Fruit fly (Drosophila melanogaster) whole organism, embryonic: ENCODE measurements around the gene CG3224.

Source experiments
- Atf6 ChIP-seq: fragments of 200-800 bp; sonication (Bioruptor generic); IDR thresholded peaks from 2 replicates; pipeline ENCODE4 v1.3.6; 2022; ENCODE audit warnings: missing biosample characterization, missing genetic modification characterization
- CG11560 ChIP-seq: fragments of 200-800 bp; sonication (Bioruptor generic); IDR thresholded peaks from 3 replicates; pipeline ENCODE4 v1.3.6; 2022; ENCODE audit warnings: missing biosample characterization, missing genetic modification characterization
- CG11696 ChIP-seq: fragments of 200-800 bp; sonication (Bioruptor generic); IDR thresholded peaks from 2 replicates; pipeline ENCODE4 v1.3.6; 2022; ENCODE audit warnings: missing biosample characterization, missing genetic modification characterization
- CG11723 ChIP-seq: fragments of 200-800 bp; sonication (Bioruptor generic); optimal IDR thresholded peaks from 2 replicates; lab custom pipeline; 2017; ENCODE audit warnings: missing biosample characterization, mild to moderate bottlenecking, missing genetic modification characterization
- CG12071 ChIP-seq: fragments of 200-800 bp; sonication (Bioruptor generic); optimal IDR thresholded peaks from 3 replicates; lab custom pipeline; 2018; ENCODE audit warnings: missing biosample characterization, mild to moderate bottlenecking, missing genetic modification characterization
- CG12236 ChIP-seq: fragments of 200-800 bp; sonication (Bioruptor generic); optimal IDR thresholded peaks from 2 replicates; lab custom pipeline; 2016; ENCODE audit warnings: missing biosample characterization, missing genetic modification characterization
- CG12942 ChIP-seq: fragments of 200-800 bp; sonication (Bioruptor generic); optimal IDR thresholded peaks from 3 replicates; lab custom pipeline; 2016; ENCODE audit warnings: missing biosample characterization, missing genetic modification characterization
- CG14014 ChIP-seq: fragments of 200-800 bp; sonication (Bioruptor generic); IDR thresholded peaks from 2 replicates; pipeline ENCODE4 v1.3.6; 2022; ENCODE audit warnings: missing biosample characterization, missing genetic modification characterization
- CG14667 ChIP-seq: fragments of 200-800 bp; sonication (Bioruptor generic); IDR thresholded peaks from 2 replicates; pipeline ENCODE4 v1.3.6; 2022; ENCODE audit warnings: missing biosample characterization, missing genetic modification characterization
- CG1602 ChIP-seq: fragments of 200-800 bp; sonication (Bioruptor generic); optimal IDR thresholded peaks from 3 replicates; lab custom pipeline; 2016; ENCODE audit warnings: missing biosample characterization, missing genetic modification characterization
- CG1832 ChIP-seq: fragments of 200-800 bp; sonication (Bioruptor generic); optimal IDR thresholded peaks from 2 replicates; lab custom pipeline; 2017; ENCODE audit warnings: missing biosample characterization, mild to moderate bottlenecking, missing genetic modification characterization, inconsistent platforms
- CG30020 ChIP-seq: fragments of 200-800 bp; optimal IDR thresholded peaks from 2 replicates; lab custom pipeline; 2019; ENCODE audit warnings: missing biosample characterization, mild to moderate bottlenecking, missing genetic modification characterization, moderate library complexity
- CG8290 ChIP-seq, 3 experiments: fragments of 200-800 bp; sonication (Bioruptor generic); optimal IDR thresholded peaks; 2 replicates each; lab custom pipeline; 2016 to 2019; ENCODE audit warnings: missing biosample characterization in 3 of 3, missing genetic modification characterization in 3 of 3, mild to moderate bottlenecking in 2 of 3, moderate library complexity in 1 of 3
- CG8924 ChIP-seq: fragments of 200-800 bp; optimal IDR thresholded peaks from 3 replicates; lab custom pipeline; 2019; ENCODE audit warnings: missing biosample characterization, mild to moderate bottlenecking, missing genetic modification characterization, moderate library complexity
- Dip3 ChIP-seq: fragments of 200-800 bp; sonication (Bioruptor generic); optimal IDR thresholded peaks from 3 replicates; lab custom pipeline; 2016; ENCODE audit warnings: missing biosample characterization, missing genetic modification characterization
- Elba2 ChIP-seq: fragments of 200-800 bp; sonication (Bioruptor generic); optimal IDR thresholded peaks from 3 replicates; lab custom pipeline; 2016; ENCODE audit warnings: missing biosample characterization, missing genetic modification characterization
- Fer3 ChIP-seq: fragments of 200-800 bp; sonication (Bioruptor generic); optimal IDR thresholded peaks from 2 replicates; lab custom pipeline; 2018; ENCODE audit warnings: missing biosample characterization, mild to moderate bottlenecking, missing genetic modification characterization, moderate library complexity
- HLH3B ChIP-seq: fragments of 200-800 bp; sonication (Bioruptor generic); IDR thresholded peaks from 2 replicates; pipeline ENCODE4 v1.3.6; 2022; ENCODE audit warnings: missing biosample characterization, missing genetic modification characterization
- Lhr ChIP-seq: fragments of 200-800 bp; sonication (Bioruptor generic); optimal IDR thresholded peaks from 3 replicates; lab custom pipeline; 2017; ENCODE audit warnings: mild to moderate bottlenecking, missing biosample characterization, missing genetic modification reagents, missing genetic modification characterization
- MBD-R2 ChIP-seq: fragments of 200-800 bp; sonication (Bioruptor generic); IDR thresholded peaks from 2 replicates; pipeline ENCODE4 v1.3.6; 2022; ENCODE audit warnings: missing biosample characterization, missing genetic modification characterization
- NK7.1 ChIP-seq: fragments of 200-800 bp; sonication (Bioruptor generic); optimal IDR thresholded peaks from 3 replicates; lab custom pipeline; 2016; ENCODE audit warnings: missing biosample characterization, missing genetic modification characterization
- Nf-YB ChIP-seq: fragments of 200-800 bp; sonication (Bioruptor generic); optimal IDR thresholded peaks from 3 replicates; lab custom pipeline; 2019; ENCODE audit warnings: missing biosample characterization, mild to moderate bottlenecking, missing genetic modification characterization, moderate library complexity
- Pdp1 ChIP-seq, 2 experiments: fragments of 200-800 bp; sonication (Bioruptor generic); optimal IDR thresholded peaks; 3 replicates each; lab custom pipeline; 2016; ENCODE audit warnings: missing biosample characterization in 2 of 2, missing genetic modification characterization in 2 of 2, mild to moderate bottlenecking in 1 of 2, moderate library complexity in 1 of 2
- Scr ChIP-seq: fragments of 200-800 bp; sonication (Bioruptor generic); IDR thresholded peaks from 2 replicates; pipeline ENCODE4 v1.3.6; 2022; ENCODE audit warnings: missing biosample characterization, missing genetic modification characterization; ENCODE audit not compliant: partially characterized antibody
- Side ChIP-seq: fragments of 200-800 bp; sonication (Bioruptor generic); optimal IDR thresholded peaks from 2 replicates; lab custom pipeline; 2016; ENCODE audit warnings: missing biosample characterization, missing genetic modification characterization
- chm ChIP-seq: fragments of 200-800 bp; sonication (Bioruptor generic); IDR thresholded peaks from 2 replicates; pipeline ENCODE4 v1.3.6; 2022; ENCODE audit warnings: missing biosample characterization, missing genetic modification characterization
- ems ChIP-seq: fragments of 200-800 bp; sonication (Bioruptor generic); optimal IDR thresholded peaks from 3 replicates; lab custom pipeline; 2016; ENCODE audit warnings: missing biosample characterization, missing genetic modification characterization
- fd64A ChIP-seq: fragments of 200-800 bp; sonication (Bioruptor generic); optimal IDR thresholded peaks from 3 replicates; lab custom pipeline; 2018; ENCODE audit warnings: missing biosample characterization, mild to moderate bottlenecking, missing genetic modification characterization
- gcm2 ChIP-seq: fragments of 200-800 bp; sonication (Bioruptor generic); optimal IDR thresholded peaks from 2 replicates; lab custom pipeline; 2016; ENCODE audit warnings: missing biosample characterization, missing genetic modification characterization
- grn ChIP-seq: fragments of 200-800 bp; sonication (Bioruptor generic); optimal IDR thresholded peaks from 3 replicates; lab custom pipeline; 2017; ENCODE audit warnings: missing biosample characterization, missing genetic modification characterization
- gsb-n ChIP-seq: fragments of 200-800 bp; sonication (Bioruptor generic); optimal IDR thresholded peaks from 3 replicates; lab custom pipeline; 2018; ENCODE audit warnings: missing biosample characterization, mild to moderate bottlenecking, missing genetic modification characterization
- insv ChIP-seq, 2 experiments: fragments of 200-800 bp; sonication (Bioruptor generic); optimal IDR thresholded peaks; 3 replicates each; lab custom pipeline; 2016 to 2018; ENCODE audit warnings: missing biosample characterization in 2 of 2, missing genetic modification characterization in 2 of 2
- lmd ChIP-seq: fragments of 200-800 bp; sonication (Bioruptor generic); IDR thresholded peaks from 2 replicates; pipeline ENCODE4 v1.3.6; 2022; ENCODE audit warnings: missing biosample characterization, missing genetic modification characterization
- p53 ChIP-seq: fragments of 200-800 bp; sonication (Bioruptor generic); optimal IDR thresholded peaks from 2 replicates; lab custom pipeline; 2016; ENCODE audit warnings: missing biosample characterization, missing genetic modification characterization
- repo ChIP-seq: fragments of 200-800 bp; sonication (Bioruptor generic); optimal IDR thresholded peaks from 2 replicates; lab custom pipeline; 2016; ENCODE audit warnings: missing biosample characterization, missing genetic modification characterization
- ro ChIP-seq: fragments of 200-800 bp; sonication (Bioruptor generic); IDR thresholded peaks from 2 replicates; pipeline ENCODE4 v1.3.6; 2022; ENCODE audit warnings: missing biosample characterization, missing genetic modification characterization
- slou ChIP-seq: fragments of 200-800 bp; sonication (Bioruptor generic); optimal IDR thresholded peaks from 3 replicates; lab custom pipeline; 2016; ENCODE audit warnings: missing biosample characterization, missing genetic modification characterization
- sug ChIP-seq: fragments of 200-800 bp; optimal IDR thresholded peaks from 2 replicates; lab custom pipeline; 2019; ENCODE audit warnings: missing biosample characterization, mild to moderate bottlenecking, missing genetic modification characterization, moderate library complexity
- tgo ChIP-seq: fragments of 200-800 bp; sonication (Bioruptor generic); IDR thresholded peaks from 3 replicates; pipeline ENCODE4 v1.3.6; 2022; ENCODE audit warnings: missing biosample characterization, missing genetic modification characterization
- tna ChIP-seq: fragments of 200-800 bp; sonication (Bioruptor generic); IDR thresholded peaks from 2 replicates; pipeline ENCODE4 v1.3.6; 2022; ENCODE audit warnings: missing biosample characterization, missing genetic modification characterization; ENCODE audit not compliant: partially characterized antibody
- zen ChIP-seq: fragments of 200-800 bp; sonication (Bioruptor generic); optimal IDR thresholded peaks from 3 replicates; lab custom pipeline; 2018; ENCODE audit warnings: missing biosample characterization, mild to moderate bottlenecking, missing genetic modification characterization, moderate library complexity
- zen2 ChIP-seq: fragments of 200-800 bp; sonication (Bioruptor generic); IDR thresholded peaks from 3 replicates; pipeline ENCODE4 v1.3.6; 2022; ENCODE audit warnings: missing biosample characterization, missing genetic modification characterization; ENCODE audit not compliant: partially characterized antibody
- zfh1 ChIP-seq: fragments of 200-800 bp; sonication (Bioruptor generic); IDR thresholded peaks from 3 replicates; pipeline ENCODE4 v1.3.6; 2022; ENCODE audit warnings: missing biosample characterization, missing genetic modification characterization

Gene CG3224

DNA sequence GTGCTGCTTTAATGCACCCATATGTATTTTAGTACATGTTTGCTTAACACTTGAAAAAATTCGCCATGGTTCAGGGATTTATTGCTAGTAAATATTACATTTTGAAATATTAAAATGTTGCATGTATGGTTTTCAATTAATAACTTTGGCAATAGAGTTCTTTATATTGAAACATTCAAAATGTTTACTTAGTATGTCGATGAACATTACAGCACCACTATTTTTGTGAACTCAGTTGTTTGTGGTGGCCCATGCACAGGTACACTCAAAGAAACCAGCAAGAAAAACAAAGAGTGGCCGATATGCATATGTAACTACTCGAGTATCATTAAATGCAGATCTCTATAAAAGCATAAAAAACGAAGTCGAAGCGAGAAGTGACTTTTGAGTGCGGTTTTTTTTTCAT is 40.8 kb upstream of the CG3224 start (continued):
- TF ChIP-seq slou: no peak
- peak; percentile 35 for TF ChIP-seq NK7.1 (GFP tag; lab: Kevin White, UChicago)
- peak; percentile 66; the same call in 2 of the 3 replicates for TF ChIP-seq zfh1 (GFP tag; lab: Robert Waterston, UW)
- 0 out of 2 replicates have a peak, but pooled peaks have one; percentile 19 for TF ChIP-seq ro
- peak; percentile 48 for TF ChIP-seq CG1602 (GFP tag; lab: Kevin White, UChicago)
- TF ChIP-seq tna (GFP tag; lab: Robert Waterston, UW): no peak
- peak; percentile 32 for TF ChIP-seq Nf-YB (GFP tag; lab: Kevin White, UChicago)
- TF ChIP-seq Atf6: peak; percentile 25; the same call in 1 of the 2 replicates
- peak; percentile 59 for TF ChIP-seq CG8924 (tag; lab: Kevin White, UChicago)
- no peak for TF ChIP-seq CG1832 (GFP tag; lab: Kevin White, UChicago)
- TF ChIP-seq Dip3 (GFP tag; lab: Kevin White, UChicago): no peak
- peak; percentile 44 for TF ChIP-seq CG12942 (GFP tag; lab: Kevin White, UChicago)
- TF ChIP-seq HLH3B (GFP tag; lab: Robert Waterston, UW): peak; percentile 76
- peak; percentile 10 for TF ChIP-seq gcm2 (GFP tag; lab: Kevin White, UChicago)
- peak; percentile 33 for TF ChIP-seq repo (GFP tag; lab: Kevin White, UChicago)
- TF ChIP-seq lmd: peak; percentile 63
- peak; percentile 63 for TF ChIP-seq tgo (GFP tag; lab: Robert Waterston, UW)
- peak; percentile 86 for TF ChIP-seq CG11696 (GFP tag; lab: Robert Waterston, UW)
- no peak for TF ChIP-seq MBD-R2 (GFP tag; lab: Robert Waterston, UW)
- peak; percentile 38 for TF ChIP-seq CG11723 (GFP tag; lab: Kevin White, UChicago)
- TF ChIP-seq zen2: no peak
- TF ChIP-seq sug (tag; lab: Kevin White, UChicago): peak; percentile 2
- peak; percentile 44 for TF ChIP-seq CG12236 (GFP tag; lab: Kevin White, UChicago)
- TF ChIP-seq Side (GFP tag; lab: Kevin White, UChicago): peak; percentile 4
- 0 out of 2 replicates have a peak, but pooled peaks have one; percentile 32 for TF ChIP-seq CG14667
- TF ChIP-seq CG30020 (tag; lab: Kevin White, UChicago): peak; percentile 6
- TF ChIP-seq chm (GFP tag; lab: Robert Waterston, UW): no peak
- 0 out of 3 replicates have a peak, but pooled peaks have one; percentile 16 for TF ChIP-seq CG11560
- TF ChIP-seq CG12071 (GFP tag; lab: Kevin White, UChicago): peak; percentile 52
- TF ChIP-seq CG14014: peak; percentile 31; the same call in 1 of the 2 replicates
- no peak for TF ChIP-seq ems (GFP tag; lab: Kevin White, UChicago)
- peak; percentile 40 for TF ChIP-seq CG8290 (GFP tag; optimal IDR thresholded peaks at IDR 0.05; lab: Kevin White, UChicago)
- no peak for TF ChIP-seq CG8290 (tag; optimal IDR thresholded peaks at IDR 0.05; lab: Kevin White, UChicago)
- TF ChIP-seq, all 482 proteins: peak for 276

DNA sequence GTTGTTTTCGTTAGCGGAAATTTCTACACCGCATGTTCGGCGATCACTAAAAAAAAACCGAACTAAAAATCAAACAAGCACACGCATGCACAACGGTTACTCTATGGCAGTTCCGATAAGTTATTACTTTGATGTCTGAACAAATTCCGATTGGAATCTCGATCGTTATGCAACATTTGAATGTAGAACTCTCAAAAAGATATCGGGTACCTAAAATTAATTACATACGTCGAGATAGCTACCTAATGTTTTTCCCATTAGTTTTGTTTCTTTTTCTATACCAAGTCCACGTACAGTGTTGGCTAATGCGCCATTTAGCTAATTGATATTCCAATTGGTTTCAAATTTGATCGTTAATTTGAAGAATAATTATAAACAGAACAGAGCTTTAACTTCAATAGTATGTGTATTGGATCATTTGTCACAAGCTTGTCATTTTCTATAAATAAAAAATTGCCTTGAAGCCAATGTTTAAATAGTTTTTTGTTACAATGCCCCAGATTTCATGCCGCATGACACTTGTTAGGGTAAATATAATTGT is 39.8 kb upstream of the CG3224 start:
- TF ChIP-seq insv (GFP tag; optimal IDR thresholded peaks at IDR 0.05; lab: Kevin White, UChicago) (peak in 1 of 2 experiments; percentile 89), tna (GFP tag; lab: Robert Waterston, UW) (no peak), Scr (GFP tag; lab: Robert Waterston, UW) (no peak), zen (peak; percentile 4), Elba2 (GFP tag; lab: Kevin White, UChicago) (peak; percentile 86), grn (peak; percentile 30), Pdp1 (GFP tag; optimal IDR thresholded peaks at IDR 0.05; lab: Kevin White, UChicago) (peak in 1 of 2 experiments; percentile 86), Lhr (GFP tag; lab: Kevin White, UChicago) (no peak), fd64A (GFP tag; lab: Kevin White, UChicago) (no peak), Fer3 (tag; lab: Kevin White, UChicago) (no peak), gsb-n (tag; lab: Kevin White, UChicago) (no peak), p53 (GFP tag; lab: Kevin White, UChicago) (peak; percentile 58)
- TF ChIP-seq, all 482 proteins: peak for 6
